Worm (Caenorhabditis elegans) whole organism, young adult: ENCODE results near the gene C25H3.3.

Experiments
- B0035.1 ChIP-seq: sonication (generic microtip); optimal IDR thresholded peaks from 2 replicates; lab custom pipeline; 2016; ENCODE audit warnings: missing genetic modification characterization, mild to moderate bottlenecking, missing compliant biosample characterization, missing genotype, missing genetic modification reagents
- C17E4.6 ChIP-seq: fragments of 200-800 bp; sonication (Bioruptor generic); IDR thresholded peaks from 2 replicates; pipeline ENCODE4 v1.3.6; 2022; ENCODE audit warnings: missing genetic modification reagents, missing genetic modification characterization, missing compliant biosample characterization
- F22D6.2 ChIP-seq: sonication (generic microtip); optimal IDR thresholded peaks from 2 replicates; lab custom pipeline; 2016; ENCODE audit warnings: mild to moderate bottlenecking, missing genetic modification characterization, missing compliant biosample characterization
- F57A8.1 ChIP-seq: fragments of 200-800 bp; sonication (Bioruptor generic); optimal IDR thresholded peaks from 2 replicates; lab custom pipeline; 2018; ENCODE audit warnings: mild to moderate bottlenecking, missing genetic modification characterization, moderate library complexity, missing compliant biosample characterization
- F57C9.4 ChIP-seq: sonication (generic microtip); optimal IDR thresholded peaks from 2 replicates; lab custom pipeline; 2017; ENCODE audit warnings: mild to moderate bottlenecking, missing genetic modification characterization, missing compliant biosample characterization
- K11D2.4 ChIP-seq: fragments of 200-800 bp; sonication (Bioruptor generic); IDR thresholded peaks from 2 replicates; pipeline ENCODE4 v1.3.6; 2022; ENCODE audit warnings: missing genetic modification reagents, missing genetic modification characterization, missing compliant biosample characterization
- K12H6.12 ChIP-seq: fragments of 200-800 bp; sonication (Bioruptor generic); optimal IDR thresholded peaks from 2 replicates; lab custom pipeline; 2018; ENCODE audit warnings: mild to moderate bottlenecking, missing genetic modification characterization, missing compliant biosample characterization
- Y67H2A.10 ChIP-seq: fragments of 200-800 bp; sonication (Bioruptor generic); conservative IDR thresholded peaks from 2 replicates; pipeline ENCODE4 v1.3.6; 2022; ENCODE audit warnings: missing genetic modification reagents, missing genetic modification characterization, missing compliant biosample characterization
- ZK185.1 ChIP-seq: sonication (generic microtip); optimal IDR thresholded peaks from 2 replicates; lab custom pipeline; 2016; ENCODE audit warnings: mild to moderate bottlenecking, missing genetic modification characterization, missing compliant biosample characterization; ENCODE audit not compliant: poor library complexity, severe bottlenecking
- akir-1 ChIP-seq: fragments of 200-800 bp; sonication (Bioruptor generic); optimal IDR thresholded peaks from 2 replicates; lab custom pipeline; 2018; ENCODE audit warnings: mild to moderate bottlenecking, missing genetic modification characterization, moderate library complexity, missing compliant biosample characterization
- aptf-2 ChIP-seq: fragments of 200-800 bp; sonication (Bioruptor generic); conservative IDR thresholded peaks from 2 replicates; pipeline ENCODE4 v1.3.6; 2022; ENCODE audit warnings: missing genetic modification reagents, missing genetic modification characterization, missing compliant biosample characterization
- attf-3 ChIP-seq: fragments of 200-800 bp; sonication (Bioruptor generic); conservative IDR thresholded peaks from 2 replicates; pipeline ENCODE4 v1.3.6; 2022; ENCODE audit warnings: missing genetic modification reagents, missing genetic modification characterization, missing compliant biosample characterization
- attf-5 ChIP-seq: fragments of 200-800 bp; sonication (Bioruptor generic); optimal IDR thresholded peaks from 2 replicates; lab custom pipeline; 2018; ENCODE audit warnings: mild to moderate bottlenecking, missing genetic modification characterization, missing compliant biosample characterization
- bed-2 ChIP-seq: fragments of 200-800 bp; sonication (Bioruptor generic); IDR thresholded peaks from 2 replicates; pipeline ENCODE4 v1.3.6; 2022; ENCODE audit warnings: missing genetic modification reagents, missing genetic modification characterization, missing compliant biosample characterization
- ccch-3 ChIP-seq: fragments of 200-800 bp; sonication (Bioruptor generic); optimal IDR thresholded peaks from 2 replicates; lab custom pipeline; 2018; ENCODE audit warnings: mild to moderate bottlenecking, missing genetic modification characterization, missing compliant biosample characterization
- cebp-2 ChIP-seq: fragments of 200-800 bp; sonication (Bioruptor generic); IDR thresholded peaks from 2 replicates; pipeline ENCODE4 v1.3.6; 2022; ENCODE audit warnings: missing genetic modification characterization, missing compliant biosample characterization
- ceh-91 ChIP-seq: fragments of 200-800 bp; sonication (Bioruptor generic); IDR thresholded peaks from 2 replicates; pipeline ENCODE4 v1.3.6; 2022; ENCODE audit warnings: missing genetic modification reagents, missing genetic modification characterization, missing compliant biosample characterization
- die-1 ChIP-seq: sonication (generic microtip); optimal IDR thresholded peaks from 2 replicates; lab custom pipeline; 2016; ENCODE audit warnings: missing genotype, mild to moderate bottlenecking, missing genetic modification characterization, missing compliant biosample characterization
- dpl-1 ChIP-seq: fragments of 150-350 bp; optimal IDR thresholded peaks from 2 replicates; lab custom pipeline; 2014; ENCODE audit warnings: missing biosample characterization, missing genetic modification reagents, missing genetic modification characterization
- efl-1 ChIP-seq: fragments of 150-350 bp; optimal IDR thresholded peaks from 2 replicates; lab custom pipeline; 2014; ENCODE audit warnings: missing biosample characterization, missing genetic modification reagents, missing genetic modification characterization
- egrh-3 ChIP-seq: fragments of 200-800 bp; sonication (Bioruptor generic); IDR thresholded peaks from 2 replicates; pipeline ENCODE4 v1.3.6; 2022; ENCODE audit warnings: missing genetic modification reagents, missing genetic modification characterization, missing compliant biosample characterization
- fkh-3 ChIP-seq: sonication (generic microtip); optimal IDR thresholded peaks from 2 replicates; lab custom pipeline; 2016; ENCODE audit warnings: mild to moderate bottlenecking, missing genetic modification characterization, missing compliant biosample characterization
- gei-17 ChIP-seq: fragments of 200-800 bp; sonication (Bioruptor generic); optimal IDR thresholded peaks from 2 replicates; lab custom pipeline; 2018; ENCODE audit warnings: mild to moderate bottlenecking, missing genetic modification characterization, missing compliant biosample characterization
- him-1 ChIP-seq: sonication (generic microtip); optimal IDR thresholded peaks from 2 replicates; lab custom pipeline; 2016; ENCODE audit warnings: missing genotype, missing genetic modification reagents, missing genetic modification characterization, missing compliant biosample characterization
- hmg-20 ChIP-seq: fragments of 200-800 bp; sonication (Bioruptor generic); IDR thresholded peaks from 2 replicates; pipeline ENCODE4 v1.3.6; 2022; ENCODE audit warnings: missing genetic modification reagents, missing genetic modification characterization, missing compliant biosample characterization
- hrde-1 ChIP-seq: sonication (generic microtip); optimal IDR thresholded peaks from 2 replicates; lab custom pipeline; 2016; ENCODE audit warnings: missing genetic modification characterization, mild to moderate bottlenecking, missing compliant biosample characterization, moderate library complexity, missing genotype, missing genetic modification reagents, borderline replicate concordance
- let-607 ChIP-seq, 2 experiments: fragments of 200-800 bp in 1 of 2; sonication (Bioruptor generic) in 1 of 2; sonication (generic microtip) in 1 of 2; optimal IDR thresholded peaks; 2 replicates each; lab custom pipeline; 2016 to 2018; ENCODE audit warnings: mild to moderate bottlenecking in 2 of 2, missing compliant biosample characterization in 2 of 2, missing genetic modification characterization in 2 of 2, moderate library complexity in 2 of 2, missing genotype in 1 of 2
- lin-40 ChIP-seq: sonication (generic microtip); optimal IDR thresholded peaks from 2 replicates; lab custom pipeline; 2016; ENCODE audit warnings: missing genetic modification characterization, mild to moderate bottlenecking, missing compliant biosample characterization, missing genotype, missing genetic modification reagents
- lir-1 ChIP-seq: fragments of 200-800 bp; sonication (Bioruptor generic); conservative IDR thresholded peaks from 2 replicates; pipeline ENCODE4 v1.3.6; 2022; ENCODE audit warnings: missing genetic modification reagents, missing genetic modification characterization, missing compliant biosample characterization
- madf-10 ChIP-seq: sonication (generic microtip); optimal IDR thresholded peaks from 2 replicates; lab custom pipeline; 2016; ENCODE audit warnings: mild to moderate bottlenecking, missing genetic modification characterization, missing compliant biosample characterization
- madf-3 ChIP-seq: fragments of 200-800 bp; sonication (Bioruptor generic); IDR thresholded peaks from 2 replicates; pipeline ENCODE4 v1.3.6; 2022; ENCODE audit warnings: missing genetic modification reagents, missing genetic modification characterization, missing compliant biosample characterization
- madf-6 ChIP-seq: fragments of 200-800 bp; sonication (Bioruptor generic); IDR thresholded peaks from 2 replicates; pipeline ENCODE4 v1.3.6; 2022; ENCODE audit warnings: missing genetic modification reagents, missing genetic modification characterization, missing compliant biosample characterization
- madf-8 ChIP-seq: fragments of 200-800 bp; sonication (Bioruptor generic); conservative IDR thresholded peaks from 2 replicates; pipeline ENCODE4 v1.3.6; 2022; ENCODE audit warnings: missing genetic modification reagents, missing genetic modification characterization, missing compliant biosample characterization
- mel-28 ChIP-seq: sonication (generic microtip); optimal IDR thresholded peaks from 2 replicates; lab custom pipeline; 2016; ENCODE audit warnings: borderline replicate concordance, mild to moderate bottlenecking, missing genetic modification characterization, missing compliant biosample characterization
- nfyb-1 ChIP-seq: fragments of 200-800 bp; sonication (Bioruptor generic); IDR thresholded peaks from 2 replicates; pipeline ENCODE4 v1.3.6; 2022; ENCODE audit warnings: missing genetic modification reagents, missing genetic modification characterization, missing compliant biosample characterization
- nhr-120 ChIP-seq: fragments of 200-800 bp; sonication (Bioruptor generic); IDR thresholded peaks from 2 replicates; pipeline ENCODE4 v1.3.6; 2022; ENCODE audit warnings: missing genetic modification characterization, missing compliant biosample characterization
- nhr-179 ChIP-seq: sonication (generic microtip); optimal IDR thresholded peaks from 2 replicates; lab custom pipeline; 2016; ENCODE audit warnings: mild to moderate bottlenecking, missing genetic modification characterization, missing compliant biosample characterization
- nhr-27 ChIP-seq: fragments of 200-800 bp; sonication (Bioruptor generic); optimal IDR thresholded peaks from 2 replicates; lab custom pipeline; 2018; ENCODE audit warnings: mild to moderate bottlenecking, missing genetic modification characterization, moderate library complexity, missing compliant biosample characterization
- pbrm-1 ChIP-seq: fragments of 200-800 bp; sonication (Bioruptor generic); IDR thresholded peaks from 2 replicates; pipeline ENCODE4 v1.3.6; 2022; ENCODE audit warnings: missing genetic modification reagents, missing genetic modification characterization, missing compliant biosample characterization
- rec-8 ChIP-seq, 2 experiments: sonication (generic microtip); optimal IDR thresholded peaks; 2 replicates each; lab custom pipeline; 2016; ENCODE audit warnings: mild to moderate bottlenecking in 2 of 2, missing genetic modification characterization in 2 of 2, missing genetic modification reagents in 2 of 2, missing genotype in 2 of 2, missing biosample characterization in 1 of 2, missing compliant biosample characterization in 1 of 2, moderate library complexity in 1 of 2
- sdz-38 ChIP-seq: sonication (generic microtip); optimal IDR thresholded peaks from 2 replicates; lab custom pipeline; 2016; ENCODE audit warnings: missing genotype, missing genetic modification characterization, missing compliant biosample characterization
- snpc-1.1 ChIP-seq: sonication (generic microtip); optimal IDR thresholded peaks from 2 replicates; lab custom pipeline; 2017; ENCODE audit warnings: missing genetic modification characterization, mild to moderate bottlenecking, missing compliant biosample characterization, antibody characterized with exemption, moderate library complexity, missing genotype, missing genetic modification reagents; ENCODE audit not compliant: insufficient read depth
- snpc-1.3 ChIP-seq: sonication (generic microtip); optimal IDR thresholded peaks from 2 replicates; lab custom pipeline; 2017; ENCODE audit warnings: missing genetic modification characterization, mild to moderate bottlenecking, missing compliant biosample characterization, antibody characterized with exemption, moderate library complexity, missing genotype, missing genetic modification reagents; ENCODE audit not compliant: insufficient read depth
- snpc-4 ChIP-seq, 5 experiments: fragments of 150-350 bp in 1 of 5; sonication (generic microtip) in 4 of 5; optimal IDR thresholded peaks; 2 replicates each; lab custom pipeline; 2014 to 2018; ENCODE audit warnings: missing genetic modification characterization in 5 of 5, missing biosample characterization in 3 of 5, antibody characterized with exemption in 2 of 5, mild to moderate bottlenecking in 2 of 5, missing compliant biosample characterization in 2 of 5, missing genotype in 2 of 5, moderate library complexity in 2 of 5, missing genetic modification reagents in 1 of 5
- tlf-1 ChIP-seq: fragments of 200-800 bp; sonication (Bioruptor generic); optimal IDR thresholded peaks from 2 replicates; lab custom pipeline; 2018; ENCODE audit warnings: mild to moderate bottlenecking, missing genetic modification characterization, missing compliant biosample characterization
- unc-62 ChIP-seq: fragments of 150-350 bp; optimal IDR thresholded peaks from 2 replicates; lab custom pipeline; 2014; ENCODE audit warnings: missing biosample characterization, missing genetic modification reagents, missing genetic modification characterization

Gene C25H3.3

ce11 chrII:5661735-5662177 lies 32.2 kb upstream of the C25H3.3 start (continued):
- TF ChIP-seq sdz-38 (no peak), snpc-1.1 (no peak), die-1 (tag; lab: Kevin White, UChicago) (peak; percentile 77), ZK185.1 (tag; lab: Kevin White, UChicago) (peak; percentile 74), madf-6 (GFP tag; lab: Robert Waterston, UW) (peak; percentile 91), snpc-1.3 (tag; lab: Kevin White, UChicago) (no peak), let-607 (tag; optimal IDR thresholded peaks at IDR 0.05; lab: Kevin White, UChicago) (peak; percentile 82 to 88), tlf-1 (GFP tag; lab: Kevin White, UChicago) (peak; percentile 93), nhr-27 (tag; lab: Kevin White, UChicago) (peak; percentile 98), gei-17 (GFP tag; lab: Kevin White, UChicago) (peak; percentile 91), ceh-91 (GFP tag; lab: Robert Waterston, UW) (peak; percentile 73), C17E4.6 (GFP tag; lab: Robert Waterston, UW) (peak; percentile 95), nhr-179 (tag; lab: Kevin White, UChicago) (peak; percentile 12), bed-2 (GFP tag; lab: Robert Waterston, UW) (peak; percentile 72; the same call in 1 of the 2 replicates), mel-28 (tag; lab: Kevin White, UChicago) (peak; percentile 92), Y67H2A.10 (GFP tag; lab: Robert Waterston, UW) (peak; percentile 85), him-1 (tag; lab: Kevin White, UChicago) (peak; percentile 43), dpl-1 (GFP tag; lab: Kevin White, UChicago) (no peak), lin-40 (tag; lab: Kevin White, UChicago) (peak; percentile 88), nhr-120 (GFP tag; lab: Robert Waterston, UW) (peak; percentile 98; the same call in 1 of the 2 replicates), egrh-3 (peak; percentile 91), madf-8 (GFP tag; lab: Robert Waterston, UW) (no peak), rec-8 (tag; optimal IDR thresholded peaks at IDR 0.05; lab: Kevin White, UChicago) (peak; percentile 36 to 42), B0035.1 (peak; percentile 91), nfyb-1 (GFP tag; lab: Robert Waterston, UW) (peak; percentile 100), snpc-4 (GFP tag; optimal IDR thresholded peaks at IDR 0.05; lab: Kevin White, UChicago) (peak; percentile 51), snpc-4 (tag; optimal IDR thresholded peaks at IDR 0.05; lab: Kevin White, UChicago) (peak in 2 of 4 experiments; percentile 82 to 84), madf-10 (tag; lab: Kevin White, UChicago) (peak; percentile 85), unc-62 (GFP tag; lab: Kevin White, UChicago) (peak; percentile 48), hmg-20 (GFP tag; lab: Robert Waterston, UW) (peak; percentile 91), attf-3 (GFP tag; lab: Robert Waterston, UW) (peak; percentile 74), lir-1 (GFP tag; lab: Robert Waterston, UW) (peak; percentile 79), hrde-1 (tag; lab: Kevin White, UChicago) (peak; percentile 94), madf-3 (GFP tag; lab: Robert Waterston, UW) (peak; percentile 97), attf-5 (GFP tag; lab: Kevin White, UChicago) (peak; percentile 85), ccch-3 (GFP tag; lab: Kevin White, UChicago) (no peak), akir-1 (GFP tag; lab: Kevin White, UChicago) (peak; percentile 78), F22D6.2 (tag; lab: Kevin White, UChicago) (peak; percentile 16), aptf-2 (peak; percentile 86), cebp-2 (peak; percentile 100), pbrm-1 (GFP tag; lab: Robert Waterston, UW) (peak; percentile 96), K11D2.4 (peak; percentile 94), efl-1 (GFP tag; lab: Kevin White, UChicago) (no peak), F57C9.4 (tag; lab: Kevin White, UChicago) (peak; percentile 98), fkh-3 (tag; lab: Kevin White, UChicago) (peak; percentile 99), K12H6.12 (peak; percentile 90), F57A8.1 (GFP tag; lab: Kevin White, UChicago) (no peak)
